Worm (Caenorhabditis elegans) whole organism, late embryonic: Measurements from ENCODE around the gene C06B8.7.

Experiments
- Y22D7AL.16 ChIP-seq: sonication (generic microtip); optimal IDR thresholded peaks from 2 replicates; lab custom pipeline; 2016; ENCODE audit warnings: missing genetic modification characterization, missing compliant biosample characterization
- ceh-14 ChIP-seq: sonication (generic microtip); optimal IDR thresholded peaks from 2 replicates; lab custom pipeline; 2016; ENCODE audit warnings: missing genotype, missing genetic modification characterization, missing compliant biosample characterization
- ceh-48 ChIP-seq: sonication (generic microtip); optimal IDR thresholded peaks from 2 replicates; lab custom pipeline; 2016; ENCODE audit warnings: missing genetic modification characterization, inconsistent platforms, missing compliant biosample characterization
- fkh-10 ChIP-seq: fragments of 150-350 bp; optimal IDR thresholded peaks from 2 replicates; lab custom pipeline; 2014; ENCODE audit warnings: missing biosample characterization, missing genetic modification reagents, missing genetic modification characterization
- hlh-8 ChIP-seq: sonication (generic microtip); optimal IDR thresholded peaks from 2 replicates; lab custom pipeline; 2016; ENCODE audit warnings: missing genotype, missing genetic modification characterization, missing compliant biosample characterization
- madf-2 ChIP-seq: sonication (generic microtip); optimal IDR thresholded peaks from 2 replicates; lab custom pipeline; 2017; ENCODE audit warnings: missing genetic modification characterization, missing compliant biosample characterization
- pqm-1 ChIP-seq: sonication (generic microtip); optimal IDR thresholded peaks from 2 replicates; lab custom pipeline; 2016; ENCODE audit warnings: missing genetic modification characterization, missing compliant biosample characterization
- sdc-2 ChIP-seq: sonication (generic microtip); optimal IDR thresholded peaks from 2 replicates; lab custom pipeline; 2016; ENCODE audit warnings: missing genotype, missing genetic modification characterization, missing compliant biosample characterization
- sox-4 ChIP-seq: sonication (generic microtip); optimal IDR thresholded peaks from 2 replicates; lab custom pipeline; 2017; ENCODE audit warnings: mild to moderate bottlenecking, missing genetic modification characterization, inconsistent platforms, missing compliant biosample characterization
- unc-55 ChIP-seq: sonication (generic microtip); optimal IDR thresholded peaks from 2 replicates; lab custom pipeline; 2017; ENCODE audit warnings: missing biosample characterization, missing genetic modification reagents, missing genetic modification characterization

ce11 chrV:15471029-15471428, 27.5 kb upstream of the C06B8.7 start, which contains the start of gene dpf-1:
- TF ChIP-seq unc-55 (GFP tag; lab: Kevin White, UChicago) (no peak), sdc-2 (tag; lab: Kevin White, UChicago) (no peak), sox-4 (tag; lab: Kevin White, UChicago) (no peak), ceh-48 (tag; lab: Kevin White, UChicago) (no peak), fkh-10 (no peak), Y22D7AL.16 (tag; lab: Kevin White, UChicago) (no peak), hlh-8 (tag; lab: Kevin White, UChicago) (no peak), ceh-14 (no peak), pqm-1 (tag; lab: Kevin White, UChicago) (no peak), madf-2 (tag; lab: Kevin White, UChicago) (no peak)
